Fruit fly (Drosophila melanogaster) whole organism, wandering third instar larva: ENCODE data around the gene CG31178.

Source experiments
- Hr83 ChIP-seq: fragments of 200-300 bp; sonication (Bioruptor generic); optimal IDR thresholded peaks from 2 replicates; lab custom pipeline; 2016; ENCODE audit warnings: missing biosample characterization, mild to moderate bottlenecking, missing genetic modification characterization, moderate library complexity; ENCODE audit not compliant: poor library complexity, severe bottlenecking
- Jra ChIP-seq: sonication (Bioruptor generic); optimal IDR thresholded peaks from 2 replicates; lab custom pipeline; 2016; ENCODE audit warnings: missing biosample characterization, missing genetic modification characterization
- fru ChIP-seq: fragments of 200-800 bp; sonication (Bioruptor generic); optimal IDR thresholded peaks from 3 replicates; lab custom pipeline; 2016; ENCODE audit warnings: missing biosample characterization, mild to moderate bottlenecking, missing genetic modification characterization
- lola ChIP-seq: fragments of >200 bp; optimal IDR thresholded peaks from 2 replicates; lab custom pipeline; 2017; ENCODE audit warnings: missing biosample characterization, missing genetic modification characterization
- pan ChIP-seq: fragments of >200 bp; optimal IDR thresholded peaks from 2 replicates; lab custom pipeline; 2017
- rgr ChIP-seq: fragments of 200-800 bp; sonication (Bioruptor generic); optimal IDR thresholded peaks from 3 replicates; lab custom pipeline; 2016; ENCODE audit warnings: missing biosample characterization, mild to moderate bottlenecking, missing genetic modification characterization
- sv ChIP-seq: fragments of 200-800 bp; sonication (Bioruptor generic); optimal IDR thresholded peaks from 3 replicates; lab custom pipeline; 2016; ENCODE audit warnings: missing biosample characterization, missing genetic modification characterization
- usp ChIP-seq: fragments of >200 bp; optimal IDR thresholded peaks from 2 replicates; lab custom pipeline; 2017; ENCODE audit warnings: missing biosample characterization, missing genetic modification characterization

DNA sequence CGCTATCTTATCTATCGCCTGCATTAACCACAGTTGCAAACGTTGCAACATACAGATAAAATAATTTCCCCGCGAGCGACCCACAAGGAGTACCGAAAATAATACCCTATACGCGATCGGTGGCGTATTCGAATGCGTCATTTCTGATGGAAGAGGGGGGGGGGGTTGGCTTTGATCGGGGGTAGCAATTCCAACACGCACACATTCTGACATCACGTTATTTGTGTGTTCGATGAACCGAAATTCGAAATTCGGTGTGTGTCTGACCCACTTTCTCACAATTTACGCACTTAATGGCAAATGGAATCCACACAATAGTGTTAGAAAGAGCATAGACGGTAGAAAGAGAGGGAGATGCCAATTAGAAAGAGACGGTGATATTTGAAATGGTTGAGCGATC lies 36.9 kb upstream of the CG31178 start:
- TF ChIP-seq Jra (GFP tag; lab: Kevin White, UChicago) (no peak), Hr83 (GFP tag; lab: Kevin White, UChicago) (no peak), rgr (GFP tag; lab: Kevin White, UChicago) (no peak), lola (GFP tag; lab: Kevin White, UChicago) (no peak), pan (no peak), sv (GFP tag; lab: Kevin White, UChicago) (no peak), fru (GFP tag; lab: Kevin White, UChicago) (no peak), usp (GFP tag; lab: Kevin White, UChicago) (no peak)
